Fruit fly (Drosophila melanogaster): Measurements from ENCODE around the gene glec.
A peak's percentile ranks its signal among the peaks of the same experiment; 100 is the strongest.

Gene glec

dm6 chr3R:21828785-21829486 lies 27.1 kb downstream of the glec start:
- TF ChIP-seq CHES-1-like (GFP tag; optimal IDR thresholded peaks at IDR 0.05) (no peak), ewg (GFP tag; optimal IDR thresholded peaks at IDR 0.05) (peak; percentile 61), ssp (GFP tag; IDR thresholded peaks at IDR 0.05) (peak; percentile 37; the same call in 1 of the 2 replicates), B-H2 (GFP tag; optimal IDR thresholded peaks at IDR 0.05) (no peak), tap (tag; optimal IDR thresholded peaks at IDR 0.05) (peak; percentile 57), CG30020 (tag; optimal IDR thresholded peaks at IDR 0.05) (peak; percentile 63), Nf-YA (GFP tag; IDR thresholded peaks at IDR 0.05) (no peak), CG15601 (tag; optimal IDR thresholded peaks at IDR 0.05) (peak; percentile 93), CG4328 (GFP tag; optimal IDR thresholded peaks at IDR 0.05) (peak; percentile 35), nmo (GFP tag; optimal IDR thresholded peaks at IDR 0.05) (peak; percentile 91), CG6791 (GFP tag; IDR thresholded peaks at IDR 0.05; ENCODE audit: partially characterized antibody) (no peak), Ptx1 (GFP tag; IDR thresholded peaks at IDR 0.05) (no peak), zf30C (GFP tag; optimal IDR thresholded peaks at IDR 0.05) (peak; percentile 84), CG9437 (GFP tag; optimal IDR thresholded peaks at IDR 0.05) (peak; percentile 49), crp (GFP tag; optimal IDR thresholded peaks at IDR 0.05) (no peak), CG16815 (GFP tag; optimal IDR thresholded peaks at IDR 0.05) (peak; percentile 77), cato (GFP tag; optimal IDR thresholded peaks at IDR 0.05; ENCODE audit: borderline replicate concordance) (peak; percentile 51), CG11560 (tag; IDR thresholded peaks at IDR 0.05) (no peak), sna (GFP tag; IDR thresholded peaks at IDR 0.05; ENCODE audit: partially characterized antibody) (no peak), CG31388 (GFP tag; optimal IDR thresholded peaks at IDR 0.05) (no peak), danr (GFP tag; IDR thresholded peaks at IDR 0.05) (no peak), sd (tag; optimal IDR thresholded peaks at IDR 0.05) (no peak), HLH3B (GFP tag; IDR thresholded peaks at IDR 0.05) (peak; percentile 54; the same call in 1 of the 2 replicates), grau (tag; optimal IDR thresholded peaks at IDR 0.05) (peak; percentile 79), gem (tag; optimal IDR thresholded peaks at IDR 0.05) (peak; percentile 92), chif (GFP tag; optimal IDR thresholded peaks at IDR 0.05) (peak in 1 of 2 experiments; percentile 51), kay (GFP tag; optimal IDR thresholded peaks at IDR 0.05) (no peak), CG11456 (GFP tag; IDR thresholded peaks at IDR 0.05) (no peak), sisA (GFP tag; IDR thresholded peaks at IDR 0.05) (peak; percentile 61), CG2129 (GFP tag; IDR thresholded peaks at IDR 0.05; ENCODE audit: partially characterized antibody) (no peak), Med (GFP tag) (no peak), Fer2 (tag; optimal IDR thresholded peaks at IDR 0.05) (no peak), CG34224 (GFP tag; IDR thresholded peaks at IDR 0.05; ENCODE audit: partially characterized antibody) (no peak), CG16863 (GFP tag; optimal IDR thresholded peaks at IDR 0.05) (no peak), ftz-f1 (GFP tag; optimal IDR thresholded peaks at IDR 0.05) (no peak), ac (GFP tag; optimal IDR thresholded peaks at IDR 0.05) (peak; percentile 50), NC2β (GFP tag; optimal IDR thresholded peaks at IDR 0.05) (no peak), dan (GFP tag; IDR thresholded peaks at IDR 0.05) (no peak), CG8478 (optimal IDR thresholded peaks at IDR 0.05) (no peak), abd-A (tag; optimal IDR thresholded peaks at IDR 0.05) (peak; percentile 60), slp2 (GFP tag; optimal IDR thresholded peaks at IDR 0.05) (no peak), C15 (GFP tag; IDR thresholded peaks at IDR 0.05) (no peak), CG7928 (GFP tag; optimal IDR thresholded peaks at IDR 0.05) (no peak), kah (GFP tag; optimal IDR thresholded peaks at IDR 0.05) (no peak), HmgD (GFP tag; optimal IDR thresholded peaks at IDR 0.05) (no peak), ase (GFP tag; IDR thresholded peaks at IDR 0.05) (no peak; the same call in 2 of the 3 replicates), peb (GFP tag; IDR thresholded peaks at IDR 0.05) (peak; percentile 53; the same call in 1 of the 2 replicates), dm (GFP tag; optimal IDR thresholded peaks at IDR 0.05) (no peak), Hr39 (optimal IDR thresholded peaks at IDR 0.05) (no peak), CG5180 (GFP tag; optimal IDR thresholded peaks at IDR 0.05) (no peak)
